Worm (Caenorhabditis elegans) whole organism, dauer: ENCODE results near the gene clec-2.
"Not testable (repeated sequence)": the region's sequence is repeated elsewhere in the genome, so short reads cannot be mapped to it uniquely, and the experiment has no call there.

Source experiments
- unc-62 ChIP-seq: sonication (generic microtip); optimal IDR thresholded peaks from 2 replicates; lab custom pipeline; 2017; ENCODE audit warnings: missing biosample characterization, missing genetic modification reagents, missing genetic modification characterization

Gene clec-2

DNA sequence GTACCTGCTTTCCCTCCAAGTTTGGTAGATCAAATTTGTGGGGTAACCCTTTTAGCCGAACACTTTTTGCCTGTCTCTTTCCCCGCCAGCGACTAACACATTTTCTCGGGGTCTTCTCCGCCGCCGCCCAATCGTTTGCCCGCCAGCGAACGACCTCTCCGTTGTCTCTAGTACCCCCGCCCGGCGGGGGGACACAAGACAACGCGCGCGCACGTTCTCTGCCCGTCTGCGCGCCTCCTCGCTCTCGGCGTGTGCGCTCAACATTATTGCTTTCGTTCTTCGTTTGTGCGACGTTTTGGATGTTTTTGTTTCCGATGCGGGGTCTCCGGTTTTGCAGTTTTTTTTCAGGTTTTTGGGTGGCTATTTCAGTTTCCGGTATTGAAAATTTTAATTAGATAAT is 32.3 kb upstream of the clec-2 start:
- no peak for TF ChIP-seq unc-62 (GFP tag; lab: Kevin White, UChicago)

DNA sequence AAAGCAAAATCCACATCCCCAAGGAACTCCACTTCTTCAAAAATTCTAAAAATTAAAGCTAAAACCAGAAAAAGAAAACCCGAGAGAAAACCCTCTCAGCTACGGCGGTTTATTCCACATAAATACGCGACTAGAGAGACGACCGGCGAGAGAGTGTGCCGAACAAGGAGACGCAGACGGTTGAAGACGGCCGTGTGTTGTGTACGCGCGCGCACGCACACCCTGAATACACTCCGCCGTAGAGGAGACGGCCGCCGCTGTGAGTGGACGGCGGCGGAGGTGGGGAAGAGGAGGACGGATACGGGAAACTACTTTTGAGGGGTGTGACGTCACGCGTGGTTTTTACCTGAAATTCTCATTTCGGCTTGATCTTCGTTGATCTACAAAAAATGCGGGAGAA is 31.4 kb upstream of the clec-2 start:
- no peak for TF ChIP-seq unc-62 (GFP tag; lab: Kevin White, UChicago)

ce11 chrII:3054221-3054620 is 31.0 kb upstream of the clec-2 start, which contains the start of gene lido-13:
Gene lido-13, minus strand, starts transcription at chrII:3054321.
- no peak for TF ChIP-seq unc-62 (GFP tag; lab: Kevin White, UChicago)

DNA sequence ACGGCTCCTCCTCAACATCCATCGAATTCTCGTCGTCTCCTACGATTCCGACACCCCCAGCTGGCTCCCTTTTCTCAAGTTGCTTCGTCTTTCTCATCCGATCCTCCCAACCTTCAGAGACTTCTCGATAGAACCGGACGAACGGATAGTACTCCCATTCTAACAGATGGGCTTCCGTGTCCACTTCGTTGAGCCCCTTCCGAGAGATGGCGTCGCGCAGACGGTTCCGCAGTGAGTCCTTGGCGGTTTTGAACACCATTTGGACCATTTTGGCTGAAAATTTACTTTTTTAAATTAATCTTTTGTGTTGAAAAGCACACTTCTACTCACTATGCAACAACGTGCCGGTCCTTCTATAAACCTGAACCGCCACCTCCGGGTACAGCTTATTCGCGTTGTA is 30.5 kb upstream of the clec-2 start:
- TF ChIP-seq unc-62 (GFP tag; lab: Kevin White, UChicago), result no peak

DNA sequence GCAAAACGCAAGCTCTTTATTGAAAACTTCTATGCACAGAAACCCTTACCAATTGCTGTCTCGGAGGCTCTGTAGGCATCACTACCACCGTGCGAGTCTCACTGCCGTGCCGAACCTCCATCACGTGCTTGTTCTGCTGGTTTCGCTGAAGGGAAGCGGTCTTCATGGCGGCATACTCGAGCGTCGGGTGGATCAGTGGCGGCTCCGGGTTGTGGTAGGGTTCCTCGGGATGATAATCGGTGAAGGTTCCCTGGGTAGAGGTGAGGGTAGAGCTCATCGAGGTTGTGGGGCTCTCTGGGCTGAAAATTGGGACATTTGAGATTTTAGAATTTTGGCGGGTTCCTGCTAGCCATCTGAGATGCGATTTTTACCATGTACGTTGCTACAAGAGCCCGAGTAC is 29.6 kb upstream of the clec-2 start:
- TF ChIP-seq unc-62 (GFP tag; lab: Kevin White, UChicago), result no peak

DNA sequence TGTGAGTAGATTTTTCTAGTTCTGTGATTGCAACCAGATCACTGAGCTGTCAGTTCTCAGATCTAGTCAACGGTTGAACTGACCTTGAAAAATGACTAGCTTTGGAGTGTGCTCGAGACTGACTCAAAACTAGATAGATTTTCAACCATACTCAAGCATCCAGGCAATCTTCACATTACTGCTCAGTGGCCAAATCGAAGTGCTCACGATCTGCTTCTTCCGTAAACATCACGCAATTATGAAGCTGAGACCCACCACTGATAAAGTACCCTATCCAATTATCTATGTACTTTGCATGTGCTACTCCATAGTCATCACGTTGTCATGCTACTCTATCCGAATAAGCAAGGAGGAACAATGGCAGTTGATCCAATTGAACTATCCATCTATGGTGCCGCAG is 28.1 kb upstream of the clec-2 start:
- TF ChIP-seq unc-62 (GFP tag; lab: Kevin White, UChicago), result no peak

DNA sequence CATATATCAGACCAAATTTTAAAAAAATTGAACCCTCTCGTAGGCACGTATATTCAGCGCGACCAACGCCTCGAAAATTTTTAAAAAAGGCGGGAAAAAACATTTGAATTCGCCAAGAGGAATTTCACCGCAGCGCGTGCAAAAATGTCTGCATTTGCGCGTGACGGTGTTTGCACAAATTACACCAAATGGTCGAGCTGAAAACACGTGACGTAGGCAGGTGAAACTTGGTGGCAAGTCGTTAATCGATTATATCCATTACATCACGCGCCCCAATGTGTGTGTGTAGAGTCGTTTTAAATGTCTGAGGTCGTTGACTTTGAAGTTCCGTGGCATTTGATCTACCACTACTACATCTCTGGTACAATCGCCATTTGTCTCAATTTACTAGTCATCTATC is 27.5 kb upstream of the clec-2 start, which contains the start of gene sri-31:
TSS of gene sri-31 (plus strand) at position 301 of the 400 bp plus-strand sequence.
- TF ChIP-seq unc-62 (GFP tag; lab: Kevin White, UChicago), result no peak

ce11 chrII:3048989-3049388 is 25.8 kb upstream of the clec-2 start:
- TF ChIP-seq unc-62 (GFP tag; lab: Kevin White, UChicago), result no peak

DNA sequence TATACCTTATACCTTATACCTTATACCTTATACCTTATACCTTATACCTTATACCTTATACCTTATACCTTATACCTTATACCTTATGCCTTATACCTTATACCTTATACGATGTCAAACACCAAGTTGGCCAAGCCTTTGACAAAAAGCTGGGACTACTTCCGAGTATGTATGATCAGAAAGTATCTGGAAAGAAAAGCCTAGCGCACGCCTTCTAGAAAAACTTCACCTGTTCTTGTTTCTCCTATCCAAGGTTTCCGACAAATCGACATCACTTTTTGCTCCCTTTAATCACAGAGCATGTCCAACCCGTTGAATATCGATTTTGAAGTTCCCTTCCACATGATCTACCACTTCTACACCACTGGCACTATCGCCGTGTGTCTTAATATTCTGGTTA is 25.1 kb upstream of the clec-2 start, which contains the start of gene sri-28:
TSS of gene sri-28 (plus strand) at position 301 of the 400 bp plus-strand sequence.
- no peak for TF ChIP-seq unc-62 (GFP tag; lab: Kevin White, UChicago)

ce11 chrII:3045875-3046274 is 22.6 kb upstream of the clec-2 start, which contains the start of gene sri-30:
Gene sri-30, plus strand, starts transcription at chrII:3046175.
- no peak for TF ChIP-seq unc-62 (GFP tag; lab: Kevin White, UChicago)

DNA sequence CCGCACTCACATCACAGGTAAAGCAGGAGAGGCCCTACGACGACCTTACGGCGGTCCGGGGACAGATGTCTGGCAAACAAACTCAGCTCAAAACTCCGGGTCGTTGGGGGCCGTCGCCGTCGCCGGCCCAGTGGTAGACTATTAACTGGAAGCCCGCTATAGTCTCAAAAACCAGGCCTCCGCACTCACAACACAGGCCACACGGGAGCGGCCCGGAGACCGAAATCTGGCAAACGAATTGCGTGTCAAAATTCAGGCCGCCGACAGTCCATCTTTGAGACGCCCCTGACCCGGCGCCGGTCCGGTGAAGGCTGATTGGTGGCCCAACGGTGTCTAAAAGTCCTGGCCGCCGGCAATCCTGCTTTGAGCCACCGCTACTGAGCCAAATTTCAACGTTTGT is 22.2 kb upstream of the clec-2 start:
- no peak for TF ChIP-seq unc-62 (GFP tag; lab: Kevin White, UChicago)

ce11 chrII:3044023-3044422 is 20.8 kb upstream of the clec-2 start, which contains the start of gene sri-29:
Gene sri-29, plus strand, starts transcription at chrII:3044323.
- TF ChIP-seq unc-62 (GFP tag; lab: Kevin White, UChicago), result no peak

DNA sequence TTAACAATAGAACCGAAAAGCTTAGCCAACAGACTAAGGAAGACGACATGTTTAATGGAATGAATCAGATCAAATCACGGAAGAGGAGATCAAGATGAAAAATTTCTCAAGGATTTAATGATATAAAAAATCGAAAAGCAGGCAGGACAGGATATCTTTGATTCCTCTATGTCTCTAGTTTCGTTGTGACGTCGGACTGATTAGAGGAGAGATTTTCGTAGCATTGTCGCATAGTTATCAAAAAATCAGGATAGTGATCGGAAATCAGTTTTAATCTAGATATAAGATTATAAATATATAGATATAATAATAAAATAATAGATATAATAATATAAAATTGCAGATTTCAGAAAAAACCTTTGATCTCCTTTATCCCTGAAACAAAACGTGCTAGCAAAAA is 20.1 kb upstream of the clec-2 start, which contains the start of gene B0454.8:
TSS of gene B0454.8 (minus strand) at position 101 of the 400 bp plus-strand sequence.
- TF ChIP-seq unc-62 (GFP tag; lab: Kevin White, UChicago), result no peak

DNA sequence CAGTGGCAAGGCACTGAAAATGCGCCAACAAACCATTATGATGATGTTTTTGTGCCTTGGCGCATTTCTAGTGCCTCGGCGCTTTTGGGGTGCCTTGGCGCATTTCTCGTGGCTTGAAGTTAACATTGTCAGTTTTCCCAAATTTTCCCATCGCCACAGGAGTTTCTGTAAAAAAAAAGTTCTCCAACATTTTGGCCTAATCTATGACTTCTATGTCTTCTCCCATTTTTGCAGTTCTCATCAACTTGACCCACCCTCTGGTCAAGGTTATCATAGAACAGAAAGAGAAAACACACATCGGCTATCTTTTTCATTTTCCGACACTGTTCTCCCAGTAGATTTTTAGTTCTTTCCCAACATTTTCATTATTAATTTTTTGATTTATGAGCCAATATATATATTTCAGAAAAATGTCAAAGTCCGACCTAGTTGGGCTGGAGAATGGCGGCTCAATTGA is 15.2 kb upstream of the clec-2 start, which contains the start of the genes B0454.26 and B0454.5:
TSS of gene B0454.26 (minus strand) at position 101 of the 457 bp plus-strand sequence.
TSS of gene B0454.5 (plus strand) at position 407 of the 457 bp plus-strand sequence.
- TF ChIP-seq unc-62 (GFP tag; lab: Kevin White, UChicago), result no peak

DNA sequence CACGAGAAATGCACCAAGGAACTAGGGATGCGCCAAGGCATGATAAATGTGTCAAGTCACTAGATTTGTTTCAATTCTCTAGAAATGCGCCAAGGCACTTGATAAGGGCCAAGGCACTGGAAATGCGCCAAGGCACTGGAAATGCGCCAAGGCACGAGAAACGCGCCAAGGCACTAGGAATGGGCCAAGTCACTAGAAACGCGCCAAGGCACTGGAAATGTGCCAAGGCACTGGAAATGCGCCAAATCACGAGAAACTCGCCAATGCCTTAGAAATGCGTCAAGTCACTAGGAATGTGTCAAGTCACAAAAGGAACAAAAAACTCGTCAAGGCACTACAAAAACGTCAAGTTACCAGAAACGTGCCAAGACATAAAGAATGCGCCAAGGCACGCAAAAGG is 13.1 kb upstream of the clec-2 start:
- no peak for TF ChIP-seq unc-62 (GFP tag; lab: Kevin White, UChicago)

- TF ChIP-seq unc-62 (GFP tag; lab: Kevin White, UChicago), result no peak
Measured at ce11 chrII:3034914-3035313, 11.7 kb upstream of the clec-2 start.

DNA sequence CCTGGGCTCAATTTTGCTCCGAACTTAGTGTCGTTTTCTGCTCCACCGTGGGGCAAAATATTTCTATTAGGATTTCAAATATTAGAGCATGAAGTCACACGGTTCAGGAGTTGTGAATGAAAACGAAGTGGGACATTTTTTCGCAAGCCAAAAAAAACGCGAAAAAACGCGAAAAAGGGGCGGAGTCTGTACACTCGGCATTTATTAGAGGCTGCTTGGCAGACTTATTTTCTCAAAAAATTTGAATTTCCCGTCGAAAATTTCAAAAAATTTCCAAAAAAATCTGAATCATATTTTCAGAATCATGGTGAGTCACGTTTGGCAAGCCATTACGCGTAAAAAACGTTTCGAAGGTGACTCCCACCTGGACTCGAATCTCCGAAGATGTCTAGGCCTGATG is 9.2 kb upstream of the clec-2 start, which contains the start of gene B0454.6:
TSS of gene B0454.6 (plus strand) at position 301 of the 400 bp plus-strand sequence.
- not testable (repeated sequence) for TF ChIP-seq unc-62 (GFP tag; lab: Kevin White, UChicago)
